Fruit fly (Drosophila melanogaster) whole organism, prepupa: Measurements from ENCODE around the gene CG14325.

Source experiments
- Gug ChIP-seq: fragments of 200-800 bp; sonication (Bioruptor generic); IDR thresholded peaks from 2 replicates; pipeline ENCODE4 v1.3.6; 2022; ENCODE audit warnings: missing biosample characterization, missing genetic modification characterization
- Lpt ChIP-seq: fragments of 200-800 bp; sonication (Bioruptor generic); optimal IDR thresholded peaks from 3 replicates; lab custom pipeline; 2016; ENCODE audit warnings: missing biosample characterization, missing genetic modification characterization

dm6 chr3R:17591831-17592230, 35.1 kb upstream of the CG14325 start:
- TF ChIP-seq Lpt (GFP tag; lab: Kevin White, UChicago) = no peak
- no peak for TF ChIP-seq Gug (GFP tag; lab: Robert Waterston, UW)
